Worm (Caenorhabditis elegans): ENCODE data around the gene srsx-11.

- TF ChIP-seq ztf-29 (GFP tag; IDR thresholded peaks at IDR 0.05) (no peak), ztf-23 (GFP tag; IDR thresholded peaks at IDR 0.05) (no peak), flt-1 (GFP tag; IDR thresholded peaks at IDR 0.05) (no peak), ref-1 (GFP tag; conservative IDR thresholded peaks at IDR 0.05) (no peak), tab-1 (GFP tag; IDR thresholded peaks at IDR 0.05) (no peak)
Measured at ce11 chrV:5018810-5019274, 39.9 kb upstream of the srsx-11 start, which contains the start of gene srr-4.
